Worm (Caenorhabditis elegans) whole organism, young adult: Measurements from ENCODE around the gene F31F4.11.
A peak's percentile ranks its signal among the peaks of the same experiment; 100 is the strongest.

Source experiments
- B0261.1 ChIP-seq: sonication (generic microtip); optimal IDR thresholded peaks from 2 replicates; lab custom pipeline; 2016; ENCODE audit warnings: mild to moderate bottlenecking, missing genetic modification characterization, moderate library complexity, missing compliant biosample characterization
- F37B4.10 ChIP-seq: fragments of 200-800 bp; sonication (Bioruptor generic); IDR thresholded peaks from 2 replicates; pipeline ENCODE4 v1.3.6; 2022; ENCODE audit warnings: missing genetic modification characterization, missing compliant biosample characterization
- F39B2.1 ChIP-seq: fragments of 200-800 bp; sonication (Bioruptor generic); IDR thresholded peaks from 2 replicates; pipeline ENCODE4 v1.3.6; 2022; ENCODE audit warnings: missing genetic modification reagents, missing genetic modification characterization, missing compliant biosample characterization
- F52B5.7 ChIP-seq: sonication (generic microtip); optimal IDR thresholded peaks from 2 replicates; lab custom pipeline; 2016; ENCODE audit warnings: mild to moderate bottlenecking, missing genetic modification characterization, missing compliant biosample characterization
- F57A8.1 ChIP-seq: fragments of 200-800 bp; sonication (Bioruptor generic); optimal IDR thresholded peaks from 2 replicates; lab custom pipeline; 2018; ENCODE audit warnings: mild to moderate bottlenecking, missing genetic modification characterization, moderate library complexity, missing compliant biosample characterization
- Y53F4B.3 ChIP-seq: fragments of 200-800 bp; sonication (Bioruptor generic); IDR thresholded peaks from 2 replicates; pipeline ENCODE4 v1.3.6; 2022; ENCODE audit warnings: missing genetic modification reagents, missing genetic modification characterization, missing compliant biosample characterization
- attf-5 ChIP-seq: fragments of 200-800 bp; sonication (Bioruptor generic); optimal IDR thresholded peaks from 2 replicates; lab custom pipeline; 2018; ENCODE audit warnings: mild to moderate bottlenecking, missing genetic modification characterization, missing compliant biosample characterization
- ceh-40 ChIP-seq: fragments of 200-800 bp; sonication (Bioruptor generic); IDR thresholded peaks from 2 replicates; pipeline ENCODE4 v1.3.6; 2022; ENCODE audit warnings: missing genetic modification characterization, missing compliant biosample characterization
- ceh-91 ChIP-seq: fragments of 200-800 bp; sonication (Bioruptor generic); IDR thresholded peaks from 2 replicates; pipeline ENCODE4 v1.3.6; 2022; ENCODE audit warnings: missing genetic modification reagents, missing genetic modification characterization, missing compliant biosample characterization
- egl-18 ChIP-seq: fragments of 200-800 bp; sonication (Bioruptor generic); IDR thresholded peaks from 2 replicates; pipeline ENCODE4 v1.3.6; 2022; ENCODE audit warnings: missing genetic modification reagents, missing genetic modification characterization, missing compliant biosample characterization
- egl-44 ChIP-seq: fragments of 200-800 bp; sonication (Bioruptor generic); IDR thresholded peaks from 2 replicates; pipeline ENCODE4 v1.3.6; 2022; ENCODE audit warnings: missing genetic modification reagents, missing genetic modification characterization, missing compliant biosample characterization
- egrh-3 ChIP-seq: fragments of 200-800 bp; sonication (Bioruptor generic); IDR thresholded peaks from 2 replicates; pipeline ENCODE4 v1.3.6; 2022; ENCODE audit warnings: missing genetic modification reagents, missing genetic modification characterization, missing compliant biosample characterization
- hmg-1.2 ChIP-seq: fragments of 200-800 bp; sonication (Bioruptor generic); IDR thresholded peaks from 2 replicates; pipeline ENCODE4 v1.3.6; 2022; ENCODE audit warnings: missing genetic modification reagents, missing genetic modification characterization, missing compliant biosample characterization
- hsf-1 ChIP-seq: fragments of 200-800 bp; sonication (Bioruptor generic); IDR thresholded peaks from 2 replicates; pipeline ENCODE4 v1.3.6; 2022; ENCODE audit warnings: missing genetic modification reagents, missing genetic modification characterization, missing compliant biosample characterization
- let-526 ChIP-seq: fragments of 200-800 bp; sonication (Bioruptor generic); IDR thresholded peaks from 2 replicates; pipeline ENCODE4 v1.3.6; 2022; ENCODE audit warnings: missing genetic modification reagents, missing genetic modification characterization, missing compliant biosample characterization
- let-607 ChIP-seq, 2 experiments: fragments of 200-800 bp in 1 of 2; sonication (Bioruptor generic) in 1 of 2; sonication (generic microtip) in 1 of 2; optimal IDR thresholded peaks; 2 replicates each; lab custom pipeline; 2016 to 2018; ENCODE audit warnings: mild to moderate bottlenecking in 2 of 2, missing compliant biosample characterization in 2 of 2, missing genetic modification characterization in 2 of 2, moderate library complexity in 2 of 2, missing genotype in 1 of 2
- lin-54 ChIP-seq: fragments of 200-800 bp; sonication (Bioruptor generic); optimal IDR thresholded peaks from 2 replicates; lab custom pipeline; 2018; ENCODE audit warnings: mild to moderate bottlenecking, missing genetic modification characterization, missing compliant biosample characterization
- madf-3 ChIP-seq: fragments of 200-800 bp; sonication (Bioruptor generic); IDR thresholded peaks from 2 replicates; pipeline ENCODE4 v1.3.6; 2022; ENCODE audit warnings: missing genetic modification reagents, missing genetic modification characterization, missing compliant biosample characterization
- mes-4 ChIP-seq: sonication (generic microtip); optimal IDR thresholded peaks from 2 replicates; lab custom pipeline; 2016; ENCODE audit warnings: missing genotype, missing genetic modification characterization, missing compliant biosample characterization
- nfya-1 ChIP-seq: sonication (generic microtip); optimal IDR thresholded peaks from 2 replicates; lab custom pipeline; 2017; ENCODE audit warnings: antibody characterized with exemption, missing compliant biosample characterization, missing genetic modification characterization, borderline replicate concordance; ENCODE audit not compliant: insufficient read depth
- nhr-80 ChIP-seq: sonication (generic microtip); optimal IDR thresholded peaks from 2 replicates; lab custom pipeline; 2016; ENCODE audit warnings: missing genetic modification characterization, missing compliant biosample characterization
- sea-2 ChIP-seq: fragments of 200-800 bp; sonication (Bioruptor generic); IDR thresholded peaks from 2 replicates; pipeline ENCODE4 v1.3.6; 2022; ENCODE audit warnings: missing genetic modification characterization, missing compliant biosample characterization
- snpc-1.1 ChIP-seq: sonication (generic microtip); optimal IDR thresholded peaks from 2 replicates; lab custom pipeline; 2017; ENCODE audit warnings: missing genetic modification characterization, mild to moderate bottlenecking, missing compliant biosample characterization, antibody characterized with exemption, moderate library complexity, missing genotype, missing genetic modification reagents; ENCODE audit not compliant: insufficient read depth
- snpc-1.3 ChIP-seq: sonication (generic microtip); optimal IDR thresholded peaks from 2 replicates; lab custom pipeline; 2017; ENCODE audit warnings: missing genetic modification characterization, mild to moderate bottlenecking, missing compliant biosample characterization, antibody characterized with exemption, moderate library complexity, missing genotype, missing genetic modification reagents; ENCODE audit not compliant: insufficient read depth
- snpc-4 ChIP-seq, 5 experiments: fragments of 150-350 bp in 1 of 5; sonication (generic microtip) in 4 of 5; optimal IDR thresholded peaks; 2 replicates each; lab custom pipeline; 2014 to 2018; ENCODE audit warnings: missing genetic modification characterization in 5 of 5, missing biosample characterization in 3 of 5, antibody characterized with exemption in 2 of 5, mild to moderate bottlenecking in 2 of 5, missing compliant biosample characterization in 2 of 5, missing genotype in 2 of 5, moderate library complexity in 2 of 5, missing genetic modification reagents in 1 of 5
- zfh-2 ChIP-seq: fragments of 200-800 bp; sonication (Bioruptor generic); conservative IDR thresholded peaks from 2 replicates; pipeline ENCODE4 v1.3.6; 2022; ENCODE audit warnings: missing genetic modification reagents, missing genetic modification characterization, missing compliant biosample characterization
- ztf-22 ChIP-seq: fragments of 200-800 bp; sonication (Bioruptor generic); optimal IDR thresholded peaks from 2 replicates; lab custom pipeline; 2018; ENCODE audit warnings: mild to moderate bottlenecking, missing genetic modification characterization, moderate library complexity, missing compliant biosample characterization

Gene F31F4.11

ce11 chrV:676090-676489, 11.9 kb upstream of the F31F4.11 start:
- TF ChIP-seq F37B4.10 (GFP tag; lab: Robert Waterston, UW) = no peak
- 0 out of 2 replicates have a peak, but pooled peaks have one; percentile 42 for TF ChIP-seq zfh-2
- no peak for TF ChIP-seq F57A8.1
- TF ChIP-seq snpc-1.1 (tag; lab: Kevin White, UChicago) = peak; percentile 54
- no peak for TF ChIP-seq snpc-4 (GFP tag; optimal IDR thresholded peaks at IDR 0.05; lab: Kevin White, UChicago)
- peak in 2 of 4 experiments; percentile 78 to 88 for TF ChIP-seq snpc-4 (tag; optimal IDR thresholded peaks at IDR 0.05; lab: Kevin White, UChicago)
- TF ChIP-seq egl-18 = no peak
- no peak for TF ChIP-seq lin-54

ce11 chrV:674213-674612, 10.0 kb upstream of the F31F4.11 start, which contains the start of gene sru-25:
TSS of gene sru-25 (minus strand) at chrV:674313.
- TF ChIP-seq snpc-1.3 (tag; lab: Kevin White, UChicago) (no peak), nfya-1 (tag; lab: Kevin White, UChicago) (no peak)

ce11 chrV:671342-671741, 7.1 kb upstream of the F31F4.11 start, which contains the start of gene sru-24:
TSS of gene sru-24 (minus strand) at chrV:671442.
- TF ChIP-seq F39B2.1 (no peak), let-607 (tag; optimal IDR thresholded peaks at IDR 0.05; lab: Kevin White, UChicago) (no peak), ztf-22 (GFP tag; lab: Kevin White, UChicago) (no peak), ceh-40 (GFP tag; lab: Robert Waterston, UW) (no peak), B0261.1 (tag; lab: Kevin White, UChicago) (no peak), F52B5.7 (tag; lab: Kevin White, UChicago) (no peak), lin-54 (no peak)

- TF ChIP-seq nhr-80 (tag; lab: Kevin White, UChicago) (peak; percentile 58), attf-5 (GFP tag; lab: Kevin White, UChicago) (peak; percentile 23), egl-44 (GFP tag; lab: Robert Waterston, UW) (no peak), hmg-1.2 (GFP tag; lab: Robert Waterston, UW) (peak; percentile 47; the same call in 1 of the 2 replicates), let-526 (GFP tag; lab: Robert Waterston, UW) (no peak)
Measured at ce11 chrV:667459-667858, 3.2 kb upstream of the F31F4.11 start, which contains the start of gene nhr-180. TSS of gene nhr-180 (minus strand) at chrV:667510.

ce11 chrV:660210-660609, 4.0 kb downstream of the F31F4.11 start, which contains the start of gene F31F4.17:
TSS of gene F31F4.17 (minus strand) at chrV:660310.
- no peak for TF ChIP-seq lin-54
- TF ChIP-seq sea-2 (GFP tag; lab: Robert Waterston, UW) = no peak
- no peak for TF ChIP-seq mes-4 (tag; lab: Kevin White, UChicago)

ce11 chrV:658140-658539, 6.1 kb downstream of the F31F4.11 start:
- TF ChIP-seq madf-3 (GFP tag; lab: Robert Waterston, UW) (peak; percentile 74; the same call in 1 of the 2 replicates), Y53F4B.3 (peak; percentile 99; the same call in 1 of the 2 replicates), egrh-3 (peak; percentile 92), hsf-1 (0 out of 2 replicates have a peak, but pooled peaks have one; percentile 35), ceh-91 (GFP tag; lab: Robert Waterston, UW) (peak; percentile 44; the same call in 1 of the 2 replicates)
